Worm (Caenorhabditis elegans): ENCODE results near the gene cyp-35A3.

- no peak for TF ChIP-seq unc-62 (GFP tag; optimal IDR thresholded peaks at IDR 0.05)
- TF ChIP-seq mep-1 (tag; optimal IDR thresholded peaks at IDR 0.05), result no peak
- TF ChIP-seq elt-3 (tag; optimal IDR thresholded peaks at IDR 0.05), result no peak
- no peak for TF ChIP-seq blmp-1 (tag; optimal IDR thresholded peaks at IDR 0.05)
- TF ChIP-seq sptf-1 (tag; optimal IDR thresholded peaks at IDR 0.05), result no peak
- no peak for TF ChIP-seq snpc-4 (tag; optimal IDR thresholded peaks at IDR 0.05)
- no peak for TF ChIP-seq mab-5 (tag; optimal IDR thresholded peaks at IDR 0.05)
- no peak for TF ChIP-seq ztf-11 (tag; optimal IDR thresholded peaks at IDR 0.05)
- TF ChIP-seq lin-13 (tag; optimal IDR thresholded peaks at IDR 0.05), result no peak
- no peak for TF ChIP-seq lsy-2 (tag; optimal IDR thresholded peaks at IDR 0.05)
- no peak for TF ChIP-seq pha-4 (tag; optimal IDR thresholded peaks at IDR 0.05)
- TF ChIP-seq unc-39 (tag; optimal IDR thresholded peaks at IDR 0.05), result no peak
- no peak for TF ChIP-seq zip-8 (tag; optimal IDR thresholded peaks at IDR 0.05)
These were observed 21.2 kb downstream of the cyp-35A3 start, which contains the start of gene phat-3 for ce11 chrV:4043632-4044031.

Data from whole organism, mixed stage, embryonic.